Fruit fly (Drosophila melanogaster) whole organism, embryonic: Measurements from ENCODE around the gene CG33258.

Source experiments
- Bgb ChIP-seq: fragments of 200-800 bp; sonication (Bioruptor generic); IDR thresholded peaks from 2 replicates; pipeline ENCODE4 v1.3.6; 2022; ENCODE audit warnings: missing biosample characterization, missing genetic modification characterization; ENCODE audit not compliant: partially characterized antibody
- CG10274 ChIP-seq: fragments of 200-800 bp; sonication (Bioruptor generic); optimal IDR thresholded peaks from 3 replicates; lab custom pipeline; 2017; ENCODE audit warnings: missing biosample characterization, mild to moderate bottlenecking, missing genetic modification characterization
- CG10321 ChIP-seq: fragments of 200-800 bp; sonication (Bioruptor generic); IDR thresholded peaks from 2 replicates; pipeline ENCODE4 v1.3.6; 2022; ENCODE audit warnings: missing biosample characterization, missing genetic modification characterization
- CG10543 ChIP-seq: fragments of 200-800 bp; sonication (Bioruptor generic); optimal IDR thresholded peaks from 3 replicates; lab custom pipeline; 2017; ENCODE audit warnings: missing biosample characterization, mild to moderate bottlenecking, missing genetic modification characterization, moderate library complexity
- CG11723 ChIP-seq: fragments of 200-800 bp; sonication (Bioruptor generic); optimal IDR thresholded peaks from 2 replicates; lab custom pipeline; 2017; ENCODE audit warnings: missing biosample characterization, mild to moderate bottlenecking, missing genetic modification characterization
- CG12104 ChIP-seq: fragments of 200-800 bp; sonication (Bioruptor generic); optimal IDR thresholded peaks from 3 replicates; lab custom pipeline; 2016; ENCODE audit warnings: missing biosample characterization, missing genetic modification characterization
- CG12299 ChIP-seq: fragments of 200-800 bp; sonication (Bioruptor generic); optimal IDR thresholded peaks from 2 replicates; lab custom pipeline; 2018; ENCODE audit warnings: missing biosample characterization, mild to moderate bottlenecking, missing genetic modification characterization
- CG14710 ChIP-seq: fragments of 200-800 bp; sonication (Bioruptor generic); optimal IDR thresholded peaks from 3 replicates; lab custom pipeline; 2019; ENCODE audit warnings: missing biosample characterization, mild to moderate bottlenecking, missing genetic modification characterization, moderate library complexity
- CG1792 ChIP-seq: fragments of 200-800 bp; sonication (Bioruptor generic); optimal IDR thresholded peaks from 2 replicates; lab custom pipeline; 2016; ENCODE audit warnings: missing biosample characterization, missing genetic modification characterization
- CG34422 ChIP-seq: fragments of 200-800 bp; sonication (Bioruptor generic); IDR thresholded peaks from 3 replicates; pipeline ENCODE4 v1.3.6; 2022; ENCODE audit warnings: missing biosample characterization, missing genetic modification characterization
- CG4707 ChIP-seq: fragments of 200-800 bp; sonication (Bioruptor generic); optimal IDR thresholded peaks from 2 replicates; lab custom pipeline; 2018; ENCODE audit warnings: missing biosample characterization, mild to moderate bottlenecking, missing genetic modification characterization, moderate library complexity
- CG6175 ChIP-seq: fragments of 200-800 bp; sonication (Bioruptor generic); IDR thresholded peaks from 3 replicates; pipeline ENCODE4 v1.3.6; 2022; ENCODE audit warnings: missing biosample characterization, missing genetic modification characterization
- CG6272 ChIP-seq: fragments of 200-800 bp; sonication (Bioruptor generic); IDR thresholded peaks from 2 replicates; pipeline ENCODE4 v1.3.6; 2022; ENCODE audit warnings: missing biosample characterization, missing genetic modification characterization
- CG7271 ChIP-seq: fragments of 200-800 bp; sonication (Bioruptor generic); optimal IDR thresholded peaks from 2 replicates; lab custom pipeline; 2018; ENCODE audit warnings: missing biosample characterization, mild to moderate bottlenecking, missing genetic modification characterization, moderate library complexity
- CG7928 ChIP-seq: fragments of 200-800 bp; sonication (Bioruptor generic); optimal IDR thresholded peaks from 2 replicates; lab custom pipeline; 2017; ENCODE audit warnings: missing biosample characterization, mild to moderate bottlenecking, missing genetic modification characterization
- CG7987 ChIP-seq: fragments of 200-800 bp; sonication (Bioruptor generic); optimal IDR thresholded peaks from 2 replicates; lab custom pipeline; 2018; ENCODE audit warnings: missing biosample characterization, mild to moderate bottlenecking, missing genetic modification characterization, moderate library complexity
- D19A ChIP-seq: fragments of 200-800 bp; optimal IDR thresholded peaks from 3 replicates; lab custom pipeline; 2019; ENCODE audit warnings: missing biosample characterization, mild to moderate bottlenecking, missing genetic modification characterization, moderate library complexity
- Dbx ChIP-seq: fragments of 200-800 bp; sonication (Bioruptor generic); IDR thresholded peaks from 3 replicates; pipeline ENCODE4 v1.3.6; 2022; ENCODE audit warnings: missing biosample characterization, missing genetic modification characterization
- Drgx ChIP-seq: fragments of 200-800 bp; sonication (Bioruptor generic); IDR thresholded peaks from 2 replicates; pipeline ENCODE4 v1.3.6; 2022; ENCODE audit warnings: missing biosample characterization, missing genetic modification characterization
- E2f2 ChIP-seq: fragments of 200-800 bp; sonication (Bioruptor generic); IDR thresholded peaks from 2 replicates; pipeline ENCODE4 v1.3.6; 2022; ENCODE audit warnings: missing biosample characterization, missing genetic modification characterization
- Ets65A ChIP-seq: fragments of 200-800 bp; sonication (Bioruptor generic); peaks from one replicate; lab custom pipeline; 2016; ENCODE audit warnings: missing biosample characterization, missing genetic modification characterization
- Hey ChIP-seq: fragments of 200-800 bp; sonication (Bioruptor generic); optimal IDR thresholded peaks from 3 replicates; lab custom pipeline; 2018; ENCODE audit warnings: missing biosample characterization, mild to moderate bottlenecking, missing genetic modification characterization
- Hr51 ChIP-seq, 2 experiments: fragments of 200-800 bp; sonication (Bioruptor generic); optimal IDR thresholded peaks; 2 replicates in 1 of 2; 3 replicates in 1 of 2; lab custom pipeline; 2016 to 2018; ENCODE audit warnings: missing biosample characterization in 2 of 2, missing genetic modification characterization in 2 of 2, mild to moderate bottlenecking in 1 of 2, moderate library complexity in 1 of 2
- Med ChIP-seq: fragments of 200-800 bp; sonication (Bioruptor generic); peaks from one replicate; lab custom pipeline; 2016; ENCODE audit warnings: missing biosample characterization, missing genetic modification characterization, mild to moderate bottlenecking, inconsistent platforms, moderate library complexity
- Meics ChIP-seq: fragments of 200-800 bp; sonication (Bioruptor generic); optimal IDR thresholded peaks from 2 replicates; lab custom pipeline; 2017; ENCODE audit warnings: missing biosample characterization, mild to moderate bottlenecking, missing genetic modification characterization
- Oli ChIP-seq: fragments of 200-800 bp; sonication (Bioruptor generic); optimal IDR thresholded peaks from 2 replicates; lab custom pipeline; 2018; ENCODE audit warnings: missing biosample characterization, mild to moderate bottlenecking, missing genetic modification characterization, moderate library complexity
- Opbp ChIP-seq: fragments of 200-800 bp; sonication (Bioruptor generic); IDR thresholded peaks from 3 replicates; pipeline ENCODE4 v1.3.6; 2022; ENCODE audit warnings: missing biosample characterization, missing genetic modification characterization; ENCODE audit not compliant: partially characterized antibody
- Scr ChIP-seq: fragments of 200-800 bp; sonication (Bioruptor generic); IDR thresholded peaks from 2 replicates; pipeline ENCODE4 v1.3.6; 2022; ENCODE audit warnings: missing biosample characterization, missing genetic modification characterization; ENCODE audit not compliant: partially characterized antibody
- Spps ChIP-seq: fragments of 200-800 bp; sonication (Bioruptor generic); optimal IDR thresholded peaks from 2 replicates; lab custom pipeline; 2018; ENCODE audit warnings: missing biosample characterization, mild to moderate bottlenecking, missing genetic modification characterization
- ash1 ChIP-seq: fragments of 200-800 bp; sonication (Bioruptor generic); optimal IDR thresholded peaks from 2 replicates; lab custom pipeline; 2018; ENCODE audit warnings: missing biosample characterization, mild to moderate bottlenecking, missing genetic modification characterization
- az2 ChIP-seq: fragments of 200-800 bp; sonication (Bioruptor generic); optimal IDR thresholded peaks from 3 replicates; lab custom pipeline; 2016; ENCODE audit warnings: missing biosample characterization, missing genetic modification characterization
- bsh ChIP-seq, 2 experiments: fragments of 200-800 bp; sonication (Bioruptor generic); optimal IDR thresholded peaks; 2 replicates each; lab custom pipeline; 2017 to 2018; ENCODE audit warnings: mild to moderate bottlenecking in 2 of 2, missing biosample characterization in 2 of 2, missing genetic modification characterization in 2 of 2, moderate library complexity in 1 of 2
- cg ChIP-seq: fragments of 200-800 bp; sonication (Bioruptor generic); optimal IDR thresholded peaks from 3 replicates; lab custom pipeline; 2019; ENCODE audit warnings: missing biosample characterization, mild to moderate bottlenecking, missing genetic modification characterization, moderate library complexity
- chm ChIP-seq: fragments of 200-800 bp; sonication (Bioruptor generic); IDR thresholded peaks from 2 replicates; pipeline ENCODE4 v1.3.6; 2022; ENCODE audit warnings: missing biosample characterization, missing genetic modification characterization
- chn ChIP-seq: fragments of 200-800 bp; sonication (Bioruptor generic); optimal IDR thresholded peaks from 2 replicates; lab custom pipeline; 2016; ENCODE audit warnings: missing biosample characterization, missing genetic modification characterization
- ci ChIP-seq: fragments of 200-800 bp; sonication (Bioruptor generic); IDR thresholded peaks from 3 replicates; pipeline ENCODE4 v1.3.6; 2022; ENCODE audit warnings: missing biosample characterization, missing genetic modification characterization
- eve ChIP-seq, 2 experiments: fragments of >200 bp; optimal IDR thresholded peaks; 2 replicates each; lab custom pipeline; 2017; ENCODE audit warnings: missing biosample characterization in 2 of 2, missing genetic modification characterization in 2 of 2
- fu2 ChIP-seq: fragments of 200-800 bp; sonication (Bioruptor generic); optimal IDR thresholded peaks from 2 replicates; lab custom pipeline; 2016; ENCODE audit warnings: missing biosample characterization, missing genetic modification characterization
- klu ChIP-seq: fragments of 200-800 bp; sonication (Bioruptor generic); IDR thresholded peaks from 2 replicates; pipeline ENCODE4 v1.3.6; 2022; ENCODE audit warnings: missing biosample characterization, missing genetic modification characterization
- nerfin-2 ChIP-seq: fragments of 200-800 bp; sonication (Bioruptor generic); IDR thresholded peaks from 2 replicates; pipeline ENCODE4 v1.3.6; 2022; ENCODE audit warnings: missing biosample characterization, missing genetic modification characterization; ENCODE audit not compliant: partially characterized antibody
- pho ChIP-seq: fragments of 200-800 bp; sonication (Bioruptor generic); optimal IDR thresholded peaks from 2 replicates; lab custom pipeline; 2016; ENCODE audit warnings: missing biosample characterization, missing genetic modification characterization
- phol ChIP-seq: fragments of 200-800 bp; sonication (Bioruptor generic); optimal IDR thresholded peaks from 3 replicates; lab custom pipeline; 2018; ENCODE audit warnings: missing biosample characterization, mild to moderate bottlenecking, missing genetic modification characterization, moderate library complexity
- ranshi ChIP-seq: fragments of 200-800 bp; sonication (Bioruptor generic); IDR thresholded peaks from 2 replicates; pipeline ENCODE4 v1.3.6; 2022; ENCODE audit warnings: missing biosample characterization, missing genetic modification characterization
- sima ChIP-seq: fragments of 200-800 bp; sonication (Bioruptor generic); optimal IDR thresholded peaks from 2 replicates; lab custom pipeline; 2016; ENCODE audit warnings: missing biosample characterization, missing genetic modification characterization
- sisA ChIP-seq: fragments of 200-800 bp; sonication (Bioruptor generic); IDR thresholded peaks from 2 replicates; pipeline ENCODE4 v1.3.6; 2022; ENCODE audit warnings: missing biosample characterization, missing genetic modification characterization
- stc ChIP-seq: fragments of 200-800 bp; sonication (Bioruptor generic); IDR thresholded peaks from 2 replicates; pipeline ENCODE4 v1.3.6; 2022; ENCODE audit warnings: missing biosample characterization, missing genetic modification characterization
- tio ChIP-seq: fragments of 200-800 bp; sonication (Bioruptor generic); optimal IDR thresholded peaks from 2 replicates; lab custom pipeline; 2017; ENCODE audit warnings: missing biosample characterization, missing genetic modification characterization, inconsistent platforms
- unc-4 ChIP-seq: fragments of 200-800 bp; sonication (Bioruptor generic); IDR thresholded peaks from 2 replicates; pipeline ENCODE4 v1.3.6; 2022; ENCODE audit warnings: missing biosample characterization, missing genetic modification characterization; ENCODE audit not compliant: partially characterized antibody

The CG33258 gene

dm6 chr3L:16041260-16042079 is 40.9 kb upstream of the CG33258 start (continued):
- TF ChIP-seq CG7987 (GFP tag; lab: Kevin White, UChicago) (no peak), CG14710 (tag; lab: Kevin White, UChicago) (no peak), CG1792 (no peak), unc-4 (no peak), ash1 (GFP tag; lab: Kevin White, UChicago) (peak; percentile 8), Spps (tag; lab: Kevin White, UChicago) (no peak), D19A (tag; lab: Kevin White, UChicago) (no peak), pho (no peak), chm (peak; percentile 13; the same call in 1 of the 2 replicates), nerfin-2 (GFP tag; lab: Robert Waterston, UW) (no peak), chn (GFP tag; lab: Kevin White, UChicago) (no peak), Bgb (GFP tag; lab: Robert Waterston, UW) (0 out of 2 replicates have a peak, but pooled peaks have one; percentile 11), CG4707 (GFP tag; lab: Kevin White, UChicago) (no peak), CG11723 (GFP tag; lab: Kevin White, UChicago) (no peak), az2 (GFP tag; lab: Kevin White, UChicago) (no peak), sima (no peak), Hey (tag; lab: Kevin White, UChicago) (no peak), ci (GFP tag; lab: Robert Waterston, UW) (0 out of 3 replicates have a peak, but pooled peaks have one; percentile 44), eve (GFP tag; optimal IDR thresholded peaks at IDR 0.05; lab: Kevin White, UChicago) (peak in 1 of 2 experiments; percentile 42), ranshi (GFP tag; lab: Robert Waterston, UW) (no peak), Opbp (GFP tag; lab: Robert Waterston, UW) (0 out of 3 replicates have a peak, but pooled peaks have one; percentile 27), Drgx (GFP tag; lab: Robert Waterston, UW) (peak; percentile 79), stc (0 out of 2 replicates have a peak, but pooled peaks have one; percentile 13), Dbx (GFP tag; lab: Robert Waterston, UW) (peak; percentile 7; the same call in 1 of the 3 replicates), CG10321 (GFP tag; lab: Robert Waterston, UW) (peak; percentile 79), CG7271 (no peak), CG12299 (tag; lab: Kevin White, UChicago) (no peak), CG12104 (no peak), CG6272 (GFP tag; lab: Robert Waterston, UW) (peak; percentile 30; the same call in 1 of the 2 replicates), bsh (GFP tag; optimal IDR thresholded peaks at IDR 0.05; lab: Kevin White, UChicago) (peak in 1 of 2 experiments; percentile 76), CG10274 (GFP tag; lab: Kevin White, UChicago) (no peak), E2f2 (0 out of 2 replicates have a peak, but pooled peaks have one; percentile 12), sisA (GFP tag; lab: Robert Waterston, UW) (no peak), fu2 (GFP tag; lab: Kevin White, UChicago) (no peak), Meics (no peak), Med (GFP tag; lab: Kevin White, UChicago) (peak; percentile 20), CG6175 (GFP tag; lab: Robert Waterston, UW) (no peak), cg (GFP tag; lab: Kevin White, UChicago) (peak; percentile 24), Ets65A (GFP tag; lab: Kevin White, UChicago) (no peak), klu (GFP tag; lab: Robert Waterston, UW) (no peak), CG7928 (no peak), CG10543 (GFP tag; lab: Kevin White, UChicago) (no peak), Hr51 (GFP tag; optimal IDR thresholded peaks at IDR 0.05; lab: Kevin White, UChicago) (no peak), tio (GFP tag; lab: Kevin White, UChicago) (no peak), Scr (GFP tag; lab: Robert Waterston, UW) (no peak), Oli (tag; lab: Kevin White, UChicago) (no peak), phol (no peak), CG34422 (GFP tag; lab: Robert Waterston, UW) (no peak)
